Fruit fly (Drosophila melanogaster): ENCODE measurements around the gene CG13312.

The CG13312 gene

DNA sequence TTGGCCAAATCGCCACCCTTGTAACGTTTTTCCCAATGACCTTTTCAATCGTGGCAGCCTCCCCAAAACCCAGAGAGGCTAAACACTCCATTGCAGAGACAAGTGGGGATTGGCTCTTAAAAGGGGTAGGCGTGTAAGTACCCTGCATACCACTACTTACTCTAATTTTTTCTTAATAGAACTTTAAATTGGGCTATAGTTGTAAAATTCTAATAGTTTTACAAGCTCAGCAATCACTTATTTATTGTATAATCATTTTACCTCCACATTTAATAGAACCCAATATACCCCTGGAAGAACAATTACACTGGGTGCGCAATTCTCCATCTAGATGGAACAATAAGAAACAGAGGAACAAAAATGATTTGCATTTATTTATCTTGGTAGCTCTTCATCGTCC, 34.7 kb upstream of the CG13312 start (continued):
- no peak for TF ChIP-seq CG10543 (GFP tag; optimal IDR thresholded peaks at IDR 0.05)
- TF ChIP-seq CG7963 (GFP tag; IDR thresholded peaks at IDR 0.05; ENCODE audit: partially characterized antibody) = no peak
- TF ChIP-seq CG4282 (GFP tag; optimal IDR thresholded peaks at IDR 0.05) = no peak
- peak; percentile 55 for TF ChIP-seq wor (GFP tag; IDR thresholded peaks at IDR 0.05)
- TF ChIP-seq CG18476 (GFP tag; optimal IDR thresholded peaks at IDR 0.05) = no peak
- TF ChIP-seq CG4707 (GFP tag; optimal IDR thresholded peaks at IDR 0.05) = peak; percentile 47
- TF ChIP-seq CG16815 (GFP tag; optimal IDR thresholded peaks at IDR 0.05) = peak; percentile 50
- peak; percentile 30 for TF ChIP-seq Nf-YB (GFP tag; optimal IDR thresholded peaks at IDR 0.05)
- no peak for TF ChIP-seq CG17912 (GFP tag; optimal IDR thresholded peaks at IDR 0.05)
- TF ChIP-seq tap (tag; optimal IDR thresholded peaks at IDR 0.05) = peak; percentile 75
- peak; percentile 72 for TF ChIP-seq esg (GFP tag; conservative IDR thresholded peaks at IDR 0.05)
- peak; percentile 46 for TF ChIP-seq zfh2 (GFP tag; optimal IDR thresholded peaks at IDR 0.05)
- TF ChIP-seq chn (GFP tag; optimal IDR thresholded peaks at IDR 0.05) = peak; percentile 58
- no peak for TF ChIP-seq hkb (optimal IDR thresholded peaks at IDR 0.05)
- peak; percentile 82 for TF ChIP-seq hkb (GFP tag; IDR thresholded peaks at IDR 0.05)
- peak; percentile 26; the same call in 1 of the 3 replicates for TF ChIP-seq CG2889 (GFP tag; IDR thresholded peaks at IDR 0.05)
- TF ChIP-seq nau (GFP tag; optimal IDR thresholded peaks at IDR 0.05) = peak; percentile 36
- TF ChIP-seq CG14441 (GFP tag; IDR thresholded peaks at IDR 0.05) = peak; percentile 69
- TF ChIP-seq Hey (tag; optimal IDR thresholded peaks at IDR 0.05) = no peak
- peak; percentile 77 for TF ChIP-seq D19A (tag; optimal IDR thresholded peaks at IDR 0.05)
- TF ChIP-seq Lpt (GFP tag; optimal IDR thresholded peaks at IDR 0.05) = no peak
- TF ChIP-seq CG7786 (GFP tag; optimal IDR thresholded peaks at IDR 0.05) = peak; percentile 61
- TF ChIP-seq z (GFP tag; IDR thresholded peaks at IDR 0.05) = 0 out of 3 replicates have a peak, but pooled peaks have one; percentile 59
- TF ChIP-seq Med (GFP tag) = peak; percentile 92
- TF ChIP-seq MBD-R2 (GFP tag; IDR thresholded peaks at IDR 0.05) = peak; percentile 41; the same call in 1 of the 2 replicates
- TF ChIP-seq otp (GFP tag; IDR thresholded peaks at IDR 0.05) = peak; percentile 60; the same call in 1 of the 3 replicates
- peak; percentile 80 for TF ChIP-seq Rx (GFP tag; IDR thresholded peaks at IDR 0.05)
- TF ChIP-seq cato (GFP tag; optimal IDR thresholded peaks at IDR 0.05; ENCODE audit: borderline replicate concordance) = peak; percentile 41
- TF ChIP-seq CHES-1-like (GFP tag; optimal IDR thresholded peaks at IDR 0.05) = peak; percentile 17
- peak; percentile 42 for TF ChIP-seq CG10462 (GFP tag; optimal IDR thresholded peaks at IDR 0.05)
- TF ChIP-seq CG15269 (tag; optimal IDR thresholded peaks at IDR 0.05) = peak; percentile 84
- no peak for TF ChIP-seq CG8290 (GFP tag; optimal IDR thresholded peaks at IDR 0.05)
- peak in 1 of 2 experiments; percentile 68 for TF ChIP-seq CG8290 (tag; optimal IDR thresholded peaks at IDR 0.05)
- TF ChIP-seq gt (GFP tag; IDR thresholded peaks at IDR 0.05) = no peak
- peak; percentile 77; the same call in 2 of the 3 replicates for TF ChIP-seq tgo (GFP tag; IDR thresholded peaks at IDR 0.05)
- TF ChIP-seq H2.0 (GFP tag; IDR thresholded peaks at IDR 0.05) = peak; percentile 75
- TF ChIP-seq nerfin-2 (GFP tag; IDR thresholded peaks at IDR 0.05; ENCODE audit: partially characterized antibody) = no peak
- TF ChIP-seq run (tag; optimal IDR thresholded peaks at IDR 0.05) = peak; percentile 44
- peak; percentile 33 for TF ChIP-seq Atf3 (GFP tag; optimal IDR thresholded peaks at IDR 0.05)
- TF ChIP-seq cwo (GFP tag; optimal IDR thresholded peaks at IDR 0.05) = peak; percentile 74
- peak; percentile 34 for TF ChIP-seq Dip3 (GFP tag; optimal IDR thresholded peaks at IDR 0.05)
- TF ChIP-seq CG8944 (GFP tag; optimal IDR thresholded peaks at IDR 0.05) = peak; percentile 47
- TF ChIP-seq psq (GFP tag; optimal IDR thresholded peaks at IDR 0.05) = no peak
- peak; percentile 7 for TF ChIP-seq Jarid2 (GFP tag; optimal IDR thresholded peaks at IDR 0.05)
- peak in 1 of 3 experiments; percentile 63 for TF ChIP-seq lola (GFP tag; optimal IDR thresholded peaks at IDR 0.05)
- TF ChIP-seq E2f2 (GFP tag; IDR thresholded peaks at IDR 0.05) = peak; percentile 51; the same call in 1 of the 2 replicates
- no peak for TF ChIP-seq CkIIα-i1 (GFP tag; IDR thresholded peaks at IDR 0.05)
- TF ChIP-seq Usf (GFP tag; optimal IDR thresholded peaks at IDR 0.05) = no peak
- peak; percentile 80 for TF ChIP-seq CG17328 (GFP tag; IDR thresholded peaks at IDR 0.05)
- TF ChIP-seq CG6765 (GFP tag; optimal IDR thresholded peaks at IDR 0.05) = no peak
- no peak for TF ChIP-seq ato (GFP tag; IDR thresholded peaks at IDR 0.05; ENCODE audit: partially characterized antibody)
